Fruit fly (Drosophila melanogaster): ENCODE data around the gene mRpL47.

Gene mRpL47

dm6 chr3R:9513052-9513420 lies 2.7 kb downstream of the mRpL47 start, which contains the start of the genes Ras85D and Rlb1 (continued):
- TF ChIP-seq OdsH (GFP tag; optimal IDR thresholded peaks at IDR 0.05) (no peak), ss (GFP tag; optimal IDR thresholded peaks at IDR 0.05) (no peak), CG31627 (GFP tag; optimal IDR thresholded peaks at IDR 0.05) (peak; percentile 84), vri (GFP tag; optimal IDR thresholded peaks at IDR 0.05) (no peak), fd59A (GFP tag; optimal IDR thresholded peaks at IDR 0.05) (no peak), spab (GFP tag; optimal IDR thresholded peaks at IDR 0.05) (no peak), fd85E (GFP tag; optimal IDR thresholded peaks at IDR 0.05) (no peak), topi (GFP tag; optimal IDR thresholded peaks at IDR 0.05) (peak; percentile 49), cyc (GFP tag; optimal IDR thresholded peaks at IDR 0.05) (peak; percentile 72), CG8119 (GFP tag; IDR thresholded peaks at IDR 0.05) (no peak), svp (GFP tag) (no peak), salr (GFP tag; optimal IDR thresholded peaks at IDR 0.05) (no peak), CG8632 (GFP tag; optimal IDR thresholded peaks at IDR 0.05) (no peak), Gug (GFP tag; IDR thresholded peaks at IDR 0.05) (no peak), CG7368 (GFP tag; optimal IDR thresholded peaks at IDR 0.05) (no peak), CG6163 (GFP tag; IDR thresholded peaks at IDR 0.05) (no peak), Eip93F (GFP tag; optimal IDR thresholded peaks at IDR 0.05) (no peak), Eip78C (GFP tag) (peak; percentile 66), fkh (GFP tag; optimal IDR thresholded peaks at IDR 0.05) (peak; percentile 29), CG10631 (GFP tag; optimal IDR thresholded peaks at IDR 0.05) (no peak), CG11294 (GFP tag; IDR thresholded peaks at IDR 0.05) (no peak), Hr39 (GFP tag; optimal IDR thresholded peaks at IDR 0.05) (peak; percentile 79)

- TF ChIP-seq dsx (GFP tag; optimal IDR thresholded peaks at IDR 0.05; ENCODE audit: poor library complexity, severe bottlenecking) = peak; percentile 45
- TF ChIP-seq CG34406 (GFP tag; optimal IDR thresholded peaks at IDR 0.05) = no peak
- no peak for TF ChIP-seq vri (GFP tag; optimal IDR thresholded peaks at IDR 0.05)
- peak in 1 of 2 experiments; percentile 1 for TF ChIP-seq ss (GFP tag; optimal IDR thresholded peaks at IDR 0.05)
- no peak for TF ChIP-seq CG6276 (GFP tag; optimal IDR thresholded peaks at IDR 0.05)
- peak; percentile 44 for TF ChIP-seq CG1621 (tag; optimal IDR thresholded peaks at IDR 0.05)
- TF ChIP-seq Eip78C (GFP tag) = peak; percentile 74
These were observed 3.3 kb downstream of the mRpL47 start for dm6 chr3R:9512193-9513051.

DNA sequence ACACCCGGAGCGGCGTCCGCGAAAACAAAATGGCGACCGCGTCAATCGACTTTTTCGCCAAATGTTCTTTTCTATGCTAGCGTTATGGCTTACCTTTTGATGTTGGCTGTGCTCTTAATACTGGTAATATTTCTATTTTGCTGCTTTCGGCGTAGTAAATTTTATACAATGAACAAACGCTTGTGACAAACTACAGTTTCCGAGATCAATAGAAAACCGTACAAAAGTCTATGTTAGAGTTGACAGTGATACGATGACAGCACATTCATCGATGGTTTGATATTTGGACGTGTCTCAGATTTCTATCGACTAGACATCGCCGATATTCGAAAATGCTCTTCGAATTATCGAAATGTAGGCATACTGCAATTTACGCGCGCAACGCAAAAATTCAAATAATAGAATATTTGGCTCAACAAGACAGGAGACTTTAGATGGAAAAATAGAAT lies 5.6 kb downstream of the mRpL47 start, which contains the start of gene rump:
Gene rump, minus strand, starts transcription at position 255 of the 449 bp plus-strand sequence.
- no peak for TF ChIP-seq Eip75B (GFP tag; optimal IDR thresholded peaks at IDR 0.05)
- TF ChIP-seq Hr38 (GFP tag; optimal IDR thresholded peaks at IDR 0.05) = no peak
- TF ChIP-seq Eip78C (GFP tag) = peak; percentile 25
- TF ChIP-seq CG1621 (tag; optimal IDR thresholded peaks at IDR 0.05) = peak; percentile 93
- no peak for TF ChIP-seq Met (GFP tag; optimal IDR thresholded peaks at IDR 0.05)
- TF ChIP-seq Gug (GFP tag; IDR thresholded peaks at IDR 0.05) = no peak
- TF ChIP-seq esn (GFP tag; optimal IDR thresholded peaks at IDR 0.05) = peak; percentile 2
- no peak for TF ChIP-seq CG9139 (GFP tag; optimal IDR thresholded peaks at IDR 0.05)
- TF ChIP-seq CG32006 (GFP tag; optimal IDR thresholded peaks at IDR 0.05) = no peak
- peak; percentile 15 for TF ChIP-seq dsx (GFP tag; optimal IDR thresholded peaks at IDR 0.05; ENCODE audit: poor library complexity, severe bottlenecking)
- TF ChIP-seq CG6854 (GFP tag; optimal IDR thresholded peaks at IDR 0.05) = no peak
- no peak for TF ChIP-seq CG3032 (tag; optimal IDR thresholded peaks at IDR 0.05)
- no peak for TF ChIP-seq Blimp-1 (GFP tag; optimal IDR thresholded peaks at IDR 0.05)
- TF ChIP-seq fd59A (GFP tag; optimal IDR thresholded peaks at IDR 0.05) = no peak
- TF ChIP-seq lz (GFP tag; optimal IDR thresholded peaks at IDR 0.05) = no peak
- no peak for TF ChIP-seq fd85E (GFP tag; optimal IDR thresholded peaks at IDR 0.05)
- TF ChIP-seq Sox15 (GFP tag; optimal IDR thresholded peaks at IDR 0.05) = no peak
- no peak for TF ChIP-seq CG11762 (GFP tag; optimal IDR thresholded peaks at IDR 0.05; ENCODE audit: insufficient read depth)
- peak; percentile 21 for TF ChIP-seq Sox14 (GFP tag; optimal IDR thresholded peaks at IDR 0.05)

Measured in whole organism, prepupa.